Fruit fly (Drosophila melanogaster): ENCODE data around the gene wwk.

dm6 chr2L:15057225-15058117 lies 17.1 kb upstream of the wwk start, which contains the start of gene ck:
- TF ChIP-seq spab (GFP tag; optimal IDR thresholded peaks at IDR 0.05) = no peak
- TF ChIP-seq CG4318 (GFP tag; optimal IDR thresholded peaks at IDR 0.05) = no peak
- TF ChIP-seq Lpt (GFP tag; optimal IDR thresholded peaks at IDR 0.05) = no peak
- no peak for TF ChIP-seq Ets21C (GFP tag; optimal IDR thresholded peaks at IDR 0.05)
- no peak for TF ChIP-seq fkh (GFP tag; optimal IDR thresholded peaks at IDR 0.05)
